Worm (Caenorhabditis elegans): ENCODE data around the gene maoc-1.

The maoc-1 gene

ce11 chrII:7183493-7184272, 12.4 kb upstream of the maoc-1 start, which contains the start of gene pdl-1 (continued):
- no peak for TF ChIP-seq cey-2 (tag; optimal IDR thresholded peaks at IDR 0.05; ENCODE audit: borderline replicate concordance, insufficient read depth)
- TF ChIP-seq nhr-41 (GFP tag; IDR thresholded peaks at IDR 0.05), result peak; percentile 86
- no peak; the same call in 1 of the 2 replicates for TF ChIP-seq mxl-2 (GFP tag; conservative IDR thresholded peaks at IDR 0.05)
- peak; percentile 86 for TF ChIP-seq Y75B8A.6 (GFP tag; IDR thresholded peaks at IDR 0.05)
- TF ChIP-seq daf-19 (GFP tag; conservative IDR thresholded peaks at IDR 0.05), result peak; percentile 96
- TF ChIP-seq D1046.2 (GFP tag; IDR thresholded peaks at IDR 0.05), result peak; percentile 85
- TF ChIP-seq lin-15B (tag; optimal IDR thresholded peaks at IDR 0.05), result no peak
- TF ChIP-seq F37D6.2 (tag; optimal IDR thresholded peaks at IDR 0.05), result peak; percentile 68
- peak; percentile 94 for TF ChIP-seq Y5F2A.4 (GFP tag; optimal IDR thresholded peaks at IDR 0.05)
- TF ChIP-seq dmd-9 (GFP tag; IDR thresholded peaks at IDR 0.05), result peak; percentile 81
- TF ChIP-seq ztf-7 (tag; optimal IDR thresholded peaks at IDR 0.05), result peak; percentile 40
- TF ChIP-seq lir-3 (tag; optimal IDR thresholded peaks at IDR 0.05), result peak; percentile 94
- TF ChIP-seq nhr-25 (tag; optimal IDR thresholded peaks at IDR 0.05; ENCODE audit: borderline replicate concordance, insufficient read depth), result peak; percentile 15
- TF ChIP-seq spr-3 (GFP tag; optimal IDR thresholded peaks at IDR 0.05), result peak; percentile 77
- TF ChIP-seq vab-7 (GFP tag; IDR thresholded peaks at IDR 0.05), result peak; percentile 96
- TF ChIP-seq daf-12 (tag; optimal IDR thresholded peaks at IDR 0.05), result no peak
- TF ChIP-seq nhr-77 (tag; optimal IDR thresholded peaks at IDR 0.05), result peak; percentile 40
- no peak for TF ChIP-seq egl-27 (tag; optimal IDR thresholded peaks at IDR 0.05)
- TF ChIP-seq sdz-12 (GFP tag; optimal IDR thresholded peaks at IDR 0.05), result peak; percentile 88
- TF ChIP-seq aha-1 (tag), result peak; percentile 67
- TF ChIP-seq snpc-4 (tag; optimal IDR thresholded peaks at IDR 0.05), result no peak
- TF ChIP-seq madf-5 (GFP tag; IDR thresholded peaks at IDR 0.05), result peak; percentile 74 to 96; a peak in 3 of 4 replicates
- TF ChIP-seq jun-1 (tag; optimal IDR thresholded peaks at IDR 0.05), result no peak

- TF ChIP-seq aha-1 (tag) (peak; percentile 26), mxl-3 (GFP tag; optimal IDR thresholded peaks at IDR 0.05) (no peak), F10B5.3 (tag; optimal IDR thresholded peaks at IDR 0.05) (no peak), unc-62 (GFP tag; optimal IDR thresholded peaks at IDR 0.05 in 1 of 2) (peak in 1 of 2 experiments; percentile 97), unc-62 (tag; optimal IDR thresholded peaks at IDR 0.05) (no peak)
These were observed 10.0 kb upstream of the maoc-1 start for ce11 chrII:7186117-7186516.

DNA sequence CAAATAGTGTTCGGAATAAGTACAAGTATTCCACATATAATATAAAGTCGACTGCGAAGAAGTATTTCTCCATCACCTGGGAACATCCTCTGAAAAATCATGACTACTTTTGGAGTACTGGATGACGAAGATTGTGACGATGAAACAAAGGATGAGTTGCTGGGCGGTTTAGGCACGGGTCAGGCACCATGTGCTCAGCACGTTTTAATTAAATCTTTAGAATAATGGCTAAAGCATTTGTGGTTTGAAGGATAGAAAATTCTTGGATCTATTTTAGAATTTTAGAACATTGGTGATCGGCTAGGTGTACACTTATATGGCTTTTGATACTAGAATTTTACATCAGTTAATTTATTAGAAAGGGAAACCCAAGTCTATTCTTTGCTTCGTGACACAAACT, 9.0 kb upstream of the maoc-1 start, which contains the start of gene C27H5.6:
C27H5.6 (minus strand) TSS at position 101 of the 400 bp plus-strand sequence.
- TF ChIP-seq daf-12 (tag; optimal IDR thresholded peaks at IDR 0.05) (no peak), nhr-10 (tag; optimal IDR thresholded peaks at IDR 0.05) (no peak), dmd-6 (GFP tag; IDR thresholded peaks at IDR 0.05) (no peak), pqm-1 (tag; optimal IDR thresholded peaks at IDR 0.05) (no peak), egl-43 (GFP tag; IDR thresholded peaks at IDR 0.05) (no peak), skn-1 (tag; optimal IDR thresholded peaks at IDR 0.05) (no peak), lin-15B (tag; optimal IDR thresholded peaks at IDR 0.05) (no peak), lir-3 (tag; optimal IDR thresholded peaks at IDR 0.05) (no peak), rbr-2 (tag; optimal IDR thresholded peaks at IDR 0.05) (no peak), hlh-11 (tag; optimal IDR thresholded peaks at IDR 0.05) (no peak), arid-1 (GFP tag; conservative IDR thresholded peaks at IDR 0.05) (no peak), tra-1 (GFP tag; IDR thresholded peaks at IDR 0.05) (no peak), lim-7 (GFP tag; IDR thresholded peaks at IDR 0.05) (no peak), dmd-9 (GFP tag; IDR thresholded peaks at IDR 0.05) (no peak), egl-27 (tag; optimal IDR thresholded peaks at IDR 0.05) (no peak), F10B5.3 (tag; optimal IDR thresholded peaks at IDR 0.05) (no peak), snpc-4 (tag; optimal IDR thresholded peaks at IDR 0.05) (no peak), ceh-32 (tag; optimal IDR thresholded peaks at IDR 0.05; ENCODE audit: poor library complexity) (no peak), ztf-7 (tag; optimal IDR thresholded peaks at IDR 0.05) (no peak)

All from whole organism, L4 larva.